Fruit fly (Drosophila melanogaster): ENCODE results near the gene Hus1-like.

The Hus1-like gene

dm6 chr3R:4814677-4815076 is 2.8 kb upstream of the Hus1-like start:
- no peak for TF ChIP-seq ey (GFP tag; optimal IDR thresholded peaks at IDR 0.05)
- no peak for TF ChIP-seq CrebA (GFP tag; optimal IDR thresholded peaks at IDR 0.05; ENCODE audit: borderline replicate concordance)
- TF ChIP-seq usp (GFP tag; optimal IDR thresholded peaks at IDR 0.05): no peak
- TF ChIP-seq Jra (GFP tag; optimal IDR thresholded peaks at IDR 0.05): no peak

- TF ChIP-seq Hr83 (GFP tag; optimal IDR thresholded peaks at IDR 0.05; ENCODE audit: poor library complexity, severe bottlenecking) (peak; percentile 72), Sp1 (GFP tag; optimal IDR thresholded peaks at IDR 0.05) (peak; percentile 37), Vsx2 (GFP tag; optimal IDR thresholded peaks at IDR 0.05; ENCODE audit: partially characterized antibody) (no peak), rgr (GFP tag; optimal IDR thresholded peaks at IDR 0.05) (peak; percentile 41), dmrt93B (GFP tag; optimal IDR thresholded peaks at IDR 0.05) (no peak), CG9705 (GFP tag; optimal IDR thresholded peaks at IDR 0.05) (peak; percentile 16), psq (GFP tag; optimal IDR thresholded peaks at IDR 0.05) (peak; percentile 19), Hnf4 (GFP tag; optimal IDR thresholded peaks at IDR 0.05) (peak; percentile 51), tai (GFP tag; optimal IDR thresholded peaks at IDR 0.05) (peak; percentile 12), Rel (GFP tag; optimal IDR thresholded peaks at IDR 0.05) (no peak), Rel (tag; optimal IDR thresholded peaks at IDR 0.05) (peak; percentile 48), woc (GFP tag; optimal IDR thresholded peaks at IDR 0.05) (peak; percentile 51), br (GFP tag; optimal IDR thresholded peaks at IDR 0.05) (peak; percentile 28), Jra (GFP tag; optimal IDR thresholded peaks at IDR 0.05) (no peak), Hr78 (GFP tag; optimal IDR thresholded peaks at IDR 0.05) (no peak), lola (GFP tag; optimal IDR thresholded peaks at IDR 0.05) (no peak), CG32264 (GFP tag; optimal IDR thresholded peaks at IDR 0.05) (peak; percentile 37), OdsH (GFP tag; optimal IDR thresholded peaks at IDR 0.05) (peak; percentile 24), h (GFP tag; optimal IDR thresholded peaks at IDR 0.05) (peak; percentile 25), fru (GFP tag; optimal IDR thresholded peaks at IDR 0.05) (peak; percentile 28), N (GFP tag; optimal IDR thresholded peaks at IDR 0.05) (no peak), Abd-B (GFP tag; optimal IDR thresholded peaks at IDR 0.05) (no peak)
These were observed 1.3 kb upstream of the Hus1-like start for dm6 chr3R:4813172-4813716.

dm6 chr3R:4811124-4811935 is 566 bp downstream of the Hus1-like start, which contains the start of gene Gmppb:
Gmppb (plus strand) TSS chr3R:4811444.
- TF ChIP-seq Hr83 (GFP tag; optimal IDR thresholded peaks at IDR 0.05; ENCODE audit: poor library complexity, severe bottlenecking): no peak
- no peak for TF ChIP-seq sv (GFP tag; optimal IDR thresholded peaks at IDR 0.05)

DNA sequence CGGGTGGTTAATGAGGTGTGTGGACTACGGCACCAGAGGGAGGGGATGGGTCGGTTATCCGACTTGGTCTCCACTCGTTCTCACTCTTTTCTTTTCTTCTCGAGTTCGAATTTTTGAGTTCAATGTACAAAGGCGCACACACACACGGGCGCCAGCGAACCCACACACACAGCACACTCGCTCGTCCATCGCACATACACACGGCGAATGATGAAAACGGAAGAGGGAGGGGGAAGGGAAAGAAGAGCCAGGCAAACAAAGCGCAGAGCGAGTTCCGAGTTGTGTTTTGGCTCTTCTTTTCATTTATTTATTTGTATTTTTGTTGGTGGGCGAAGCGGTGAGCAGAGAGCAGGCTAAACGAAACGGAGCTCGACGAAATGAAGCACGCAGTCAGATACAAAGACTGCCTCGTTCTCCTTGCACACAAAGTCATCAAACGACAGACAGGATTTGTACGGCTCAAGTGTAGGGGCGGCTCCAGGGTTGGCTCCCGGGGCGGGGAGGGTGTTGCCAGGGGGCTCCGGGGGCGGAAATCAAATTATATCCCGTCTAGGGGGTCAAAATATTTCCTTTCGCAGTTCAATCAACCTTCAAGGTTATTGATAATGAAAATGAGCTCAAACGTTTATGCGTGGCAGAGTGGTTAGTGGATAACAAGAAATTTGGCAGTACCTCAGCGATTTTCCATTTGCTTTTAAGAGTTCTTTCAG is 1.8 kb downstream of the Hus1-like start:
- TF ChIP-seq Jra (GFP tag; optimal IDR thresholded peaks at IDR 0.05): peak; percentile 55
- TF ChIP-seq Sp1 (GFP tag; optimal IDR thresholded peaks at IDR 0.05): peak; percentile 47
- TF ChIP-seq ey (GFP tag; optimal IDR thresholded peaks at IDR 0.05): peak; percentile 49
- TF ChIP-seq brk (GFP tag; optimal IDR thresholded peaks at IDR 0.05): peak; percentile 10
- TF ChIP-seq fru (GFP tag; optimal IDR thresholded peaks at IDR 0.05): peak; percentile 60
- no peak for TF ChIP-seq usp (GFP tag; optimal IDR thresholded peaks at IDR 0.05)
- TF ChIP-seq woc (GFP tag; optimal IDR thresholded peaks at IDR 0.05): no peak
- TF ChIP-seq br (GFP tag; optimal IDR thresholded peaks at IDR 0.05): peak; percentile 69
- TF ChIP-seq rgr (GFP tag; optimal IDR thresholded peaks at IDR 0.05): no peak
- TF ChIP-seq Rel (GFP tag; optimal IDR thresholded peaks at IDR 0.05): no peak
- peak; percentile 64 for TF ChIP-seq Rel (tag; optimal IDR thresholded peaks at IDR 0.05)
- peak; percentile 99 for TF ChIP-seq psq (GFP tag; optimal IDR thresholded peaks at IDR 0.05)
- peak; percentile 98 for TF ChIP-seq Dfd (GFP tag; optimal IDR thresholded peaks at IDR 0.05)
- peak; percentile 20 for TF ChIP-seq HLH106 (tag; optimal IDR thresholded peaks at IDR 0.05)
- TF ChIP-seq Hnf4 (GFP tag; optimal IDR thresholded peaks at IDR 0.05): peak; percentile 73
- no peak for TF ChIP-seq CG32264 (GFP tag; optimal IDR thresholded peaks at IDR 0.05)
- no peak for TF ChIP-seq sv (GFP tag; optimal IDR thresholded peaks at IDR 0.05)
- TF ChIP-seq GATAd (GFP tag; optimal IDR thresholded peaks at IDR 0.05): no peak
- peak in 1 of 2 experiments; percentile 35 for TF ChIP-seq foxo (GFP tag; optimal IDR thresholded peaks at IDR 0.05)
- TF ChIP-seq Hr83 (GFP tag; optimal IDR thresholded peaks at IDR 0.05; ENCODE audit: poor library complexity, severe bottlenecking): peak; percentile 79
- TF ChIP-seq jim (GFP tag; optimal IDR thresholded peaks at IDR 0.05): peak; percentile 41
- TF ChIP-seq CrebA (GFP tag; optimal IDR thresholded peaks at IDR 0.05; ENCODE audit: borderline replicate concordance): no peak
- no peak for TF ChIP-seq dsf (GFP tag; optimal IDR thresholded peaks at IDR 0.05; ENCODE audit: borderline replicate concordance)
- TF ChIP-seq Mio (GFP tag; optimal IDR thresholded peaks at IDR 0.05): peak; percentile 1
- TF ChIP-seq OdsH (GFP tag; optimal IDR thresholded peaks at IDR 0.05): peak; percentile 48
- TF ChIP-seq N (GFP tag; optimal IDR thresholded peaks at IDR 0.05): no peak
- TF ChIP-seq lola (GFP tag; optimal IDR thresholded peaks at IDR 0.05): peak; percentile 52
- peak; percentile 33 for TF ChIP-seq Vsx2 (GFP tag; optimal IDR thresholded peaks at IDR 0.05; ENCODE audit: partially characterized antibody)
- no peak for TF ChIP-seq CG9705 (GFP tag; optimal IDR thresholded peaks at IDR 0.05)
- peak; percentile 67 for TF ChIP-seq h (GFP tag; optimal IDR thresholded peaks at IDR 0.05)
- TF ChIP-seq Dif (GFP tag; optimal IDR thresholded peaks at IDR 0.05; ENCODE audit: partially characterized antibody): peak; percentile 12
- TF ChIP-seq dl (GFP tag; optimal IDR thresholded peaks at IDR 0.05; ENCODE audit: insufficient read depth in 1 of 2, partially characterized antibody in 2 of 2): peak in 1 of 2 experiments; percentile 65
- TF ChIP-seq Myc (optimal IDR thresholded peaks at IDR 0.05): no peak
- no peak for TF ChIP-seq dmrt93B (GFP tag; optimal IDR thresholded peaks at IDR 0.05)
